Fruit fly (Drosophila melanogaster): ENCODE results near the gene fng.

- TF ChIP-seq sage (GFP tag; optimal IDR thresholded peaks at IDR 0.05) (no peak), foxo (GFP tag; optimal IDR thresholded peaks at IDR 0.05) (no peak), dsf (GFP tag; optimal IDR thresholded peaks at IDR 0.05; ENCODE audit: borderline replicate concordance) (no peak), sv (GFP tag; optimal IDR thresholded peaks at IDR 0.05) (no peak), psq (GFP tag; optimal IDR thresholded peaks at IDR 0.05) (peak; percentile 30), Hr78 (GFP tag; optimal IDR thresholded peaks at IDR 0.05) (no peak), lola (GFP tag; optimal IDR thresholded peaks at IDR 0.05) (no peak), Rel (GFP tag; optimal IDR thresholded peaks at IDR 0.05) (no peak), Rel (tag; optimal IDR thresholded peaks at IDR 0.05) (no peak), CG9705 (GFP tag; optimal IDR thresholded peaks at IDR 0.05) (no peak), h (GFP tag; optimal IDR thresholded peaks at IDR 0.05) (no peak), Dfd (GFP tag; optimal IDR thresholded peaks at IDR 0.05) (no peak), Hnf4 (GFP tag; optimal IDR thresholded peaks at IDR 0.05) (no peak), jim (GFP tag; optimal IDR thresholded peaks at IDR 0.05) (no peak), GATAd (GFP tag; optimal IDR thresholded peaks at IDR 0.05) (no peak)
These were observed 35.3 kb upstream of the fng start for dm6 chr3L:20984414-20985208.
